Fruit fly (Drosophila melanogaster) Kc167 (cell line): ENCODE measurements around the gene CG31680.

Experiments used
- Sin3A ChIP-seq: fragments of >200 bp; optimal IDR thresholded peaks from 2 replicates; lab custom pipeline; 2018; ENCODE audit warnings: missing external identifiers
- psq ChIP-seq: fragments of >200 bp; optimal IDR thresholded peaks from 2 replicates; lab custom pipeline; 2017; ENCODE audit warnings: missing external identifiers

- TF ChIP-seq psq (lab: Kevin White, UChicago): no peak
- TF ChIP-seq Sin3A: no peak
These were observed 1.5 kb upstream of the CG31680 start for dm6 chr2L:20638413-20638812.
